Fruit fly (Drosophila melanogaster): ENCODE measurements around the gene sbm.

The sbm gene

dm6 chrX:14633168-14633567, 30.8 kb upstream of the sbm start (continued):
- TF ChIP-seq mirr (GFP tag; optimal IDR thresholded peaks at IDR 0.05) (no peak), CG9609 (GFP tag; optimal IDR thresholded peaks at IDR 0.05) (peak; percentile 54), gt (GFP tag; IDR thresholded peaks at IDR 0.05) (no peak), chn (GFP tag; optimal IDR thresholded peaks at IDR 0.05) (peak; percentile 50), Opbp (GFP tag; IDR thresholded peaks at IDR 0.05; ENCODE audit: partially characterized antibody) (no peak), PHDP (tag; optimal IDR thresholded peaks at IDR 0.05) (peak; percentile 60), Atf6 (GFP tag; IDR thresholded peaks at IDR 0.05) (no peak), Stat92E (GFP tag; optimal IDR thresholded peaks at IDR 0.05) (no peak), CG15073 (GFP tag; optimal IDR thresholded peaks at IDR 0.05) (no peak), cad (GFP tag; optimal IDR thresholded peaks at IDR 0.05) (no peak), tx (GFP tag; optimal IDR thresholded peaks at IDR 0.05) (peak; percentile 32), CG9727 (GFP tag; optimal IDR thresholded peaks at IDR 0.05) (peak; percentile 58), CG18011 (GFP tag; optimal IDR thresholded peaks at IDR 0.05) (no peak), CG9932 (GFP tag; IDR thresholded peaks at IDR 0.05) (no peak), CG11696 (GFP tag; IDR thresholded peaks at IDR 0.05) (no peak), Sin3A (optimal IDR thresholded peaks at IDR 0.05) (no peak), Ravus (GFP tag; IDR thresholded peaks at IDR 0.05) (0 out of 2 replicates have a peak, but pooled peaks have one; percentile 1), CG7963 (GFP tag; IDR thresholded peaks at IDR 0.05; ENCODE audit: partially characterized antibody) (no peak), Trl (optimal IDR thresholded peaks at IDR 0.05) (no peak), Trl (GFP tag; optimal IDR thresholded peaks at IDR 0.05) (peak; percentile 55), CG1647 (GFP tag; optimal IDR thresholded peaks at IDR 0.05) (no peak), CG17385 (GFP tag; optimal IDR thresholded peaks at IDR 0.05) (peak; percentile 45), prd (optimal IDR thresholded peaks at IDR 0.05) (no peak), prd (GFP tag; IDR thresholded peaks at IDR 0.05) (peak; percentile 75), CG12769 (tag; optimal IDR thresholded peaks at IDR 0.05) (no peak), CG4328 (GFP tag; optimal IDR thresholded peaks at IDR 0.05) (no peak), CG4617 (GFP tag; optimal IDR thresholded peaks at IDR 0.05; ENCODE audit: borderline replicate concordance) (no peak), CG7928 (GFP tag; optimal IDR thresholded peaks at IDR 0.05) (no peak), Hr39 (optimal IDR thresholded peaks at IDR 0.05) (no peak), D19B (GFP tag; optimal IDR thresholded peaks at IDR 0.05) (peak; percentile 85), D (optimal IDR thresholded peaks at IDR 0.05) (no peak), D (GFP tag; optimal IDR thresholded peaks at IDR 0.05) (peak; percentile 69), danr (GFP tag; IDR thresholded peaks at IDR 0.05) (peak; percentile 27; the same call in 1 of the 2 replicates), Drgx (GFP tag; IDR thresholded peaks at IDR 0.05) (no peak), Dek (tag; optimal IDR thresholded peaks at IDR 0.05) (no peak), ewg (GFP tag; optimal IDR thresholded peaks at IDR 0.05) (peak; percentile 31), tgo (GFP tag; IDR thresholded peaks at IDR 0.05) (0 out of 3 replicates have a peak, but pooled peaks have one; percentile 40), fd102C (GFP tag; optimal IDR thresholded peaks at IDR 0.05) (no peak), croc (GFP tag; conservative IDR thresholded peaks at IDR 0.05) (peak; percentile 54), CoRest (tag; optimal IDR thresholded peaks at IDR 0.05) (peak; percentile 52), ind (GFP tag; optimal IDR thresholded peaks at IDR 0.05) (peak; percentile 19), CG4282 (GFP tag; optimal IDR thresholded peaks at IDR 0.05) (no peak), disco-r (GFP tag; optimal IDR thresholded peaks at IDR 0.05) (peak; percentile 10), tio (GFP tag; optimal IDR thresholded peaks at IDR 0.05) (peak; percentile 58), CG7839 (tag; optimal IDR thresholded peaks at IDR 0.05) (peak; percentile 60), pros (GFP tag; optimal IDR thresholded peaks at IDR 0.05) (no peak), CG12104 (GFP tag; optimal IDR thresholded peaks at IDR 0.05) (peak; percentile 59), HmgZ (tag; optimal IDR thresholded peaks at IDR 0.05) (peak; percentile 9), Taf1 (GFP tag; IDR thresholded peaks at IDR 0.05) (no peak), amos (GFP tag; IDR thresholded peaks at IDR 0.05; ENCODE audit: partially characterized antibody) (no peak), Scr (GFP tag; IDR thresholded peaks at IDR 0.05; ENCODE audit: partially characterized antibody) (no peak), lmd (GFP tag; IDR thresholded peaks at IDR 0.05) (peak; percentile 40; the same call in 1 of the 2 replicates), CG2120 (GFP tag; optimal IDR thresholded peaks at IDR 0.05) (peak; percentile 35)
